Fruit fly (Drosophila melanogaster) whole organism, prepupa: Measurements from ENCODE around the gene CG11779.
A peak's percentile ranks its signal among the peaks of the same experiment; 100 is the strongest.

Source experiments
- Blimp-1 ChIP-seq: fragments of 200-800 bp; sonication (Bioruptor generic); optimal IDR thresholded peaks from 3 replicates; lab custom pipeline; 2017; ENCODE audit warnings: missing biosample characterization, missing genetic modification characterization, mild to moderate bottlenecking, moderate library complexity, missing genetic modification reagents
- CG10631 ChIP-seq: fragments of 200-800 bp; sonication (Bioruptor generic); optimal IDR thresholded peaks from 2 replicates; lab custom pipeline; 2016; ENCODE audit warnings: missing biosample characterization, missing genetic modification characterization
- CG10669 ChIP-seq: fragments of 200-800 bp; sonication (Bioruptor generic); optimal IDR thresholded peaks from 3 replicates; lab custom pipeline; 2018; ENCODE audit warnings: missing biosample characterization, mild to moderate bottlenecking, missing genetic modification characterization, moderate library complexity
- CG11294 ChIP-seq: fragments of 200-800 bp; sonication (Bioruptor generic); IDR thresholded peaks from 2 replicates; pipeline ENCODE4 v1.3.6; 2022; ENCODE audit warnings: missing biosample characterization, missing genetic modification characterization
- CG15336 ChIP-seq: fragments of 200-800 bp; sonication (Bioruptor generic); IDR thresholded peaks from 2 replicates; pipeline ENCODE4 v1.3.6; 2022; ENCODE audit warnings: missing biosample characterization, missing genetic modification characterization
- CG1621 ChIP-seq: fragments of 200-800 bp; sonication (Bioruptor generic); optimal IDR thresholded peaks from 3 replicates; lab custom pipeline; 2018; ENCODE audit warnings: missing biosample characterization, mild to moderate bottlenecking, missing genetic modification characterization
- CG16779 ChIP-seq: fragments of 200-800 bp; sonication (Bioruptor generic); optimal IDR thresholded peaks from 3 replicates; lab custom pipeline; 2017; ENCODE audit warnings: missing biosample characterization, mild to moderate bottlenecking, missing genetic modification characterization
- CG3032 ChIP-seq: fragments of 200-800 bp; optimal IDR thresholded peaks from 2 replicates; lab custom pipeline; 2019; ENCODE audit warnings: missing biosample characterization, mild to moderate bottlenecking, missing genetic modification characterization, moderate library complexity
- CG32006 ChIP-seq: fragments of 200-800 bp; sonication (Bioruptor generic); optimal IDR thresholded peaks from 3 replicates; lab custom pipeline; 2017; ENCODE audit warnings: missing biosample characterization, mild to moderate bottlenecking, missing genetic modification characterization
- CG3919 ChIP-seq: fragments of 200-800 bp; sonication (Bioruptor generic); optimal IDR thresholded peaks from 3 replicates; lab custom pipeline; 2016; ENCODE audit warnings: missing biosample characterization, missing genetic modification characterization
- CG4318 ChIP-seq: fragments of 200-800 bp; sonication (Bioruptor generic); optimal IDR thresholded peaks from 3 replicates; lab custom pipeline; 2017; ENCODE audit warnings: missing biosample characterization, mild to moderate bottlenecking, missing genetic modification characterization
- CG6163 ChIP-seq: fragments of 200-800 bp; sonication (Bioruptor generic); IDR thresholded peaks from 3 replicates; pipeline ENCODE4 v1.3.6; 2022; ENCODE audit warnings: missing biosample characterization, missing genetic modification characterization
- CG6276 ChIP-seq: fragments of 200-800 bp; sonication (Bioruptor generic); optimal IDR thresholded peaks from 2 replicates; lab custom pipeline; 2017; ENCODE audit warnings: missing biosample characterization, mild to moderate bottlenecking, missing genetic modification characterization
- CG6792 ChIP-seq: fragments of 200-800 bp; sonication (Bioruptor generic); optimal IDR thresholded peaks from 3 replicates; lab custom pipeline; 2016; ENCODE audit warnings: missing biosample characterization, missing genetic modification characterization
- CG6808 ChIP-seq: fragments of 200-800 bp; sonication (Bioruptor generic); optimal IDR thresholded peaks from 3 replicates; lab custom pipeline; 2017; ENCODE audit warnings: missing biosample characterization, missing genetic modification characterization, mild to moderate bottlenecking, moderate library complexity, missing genetic modification reagents
- CG6854 ChIP-seq: fragments of 200-800 bp; sonication (Bioruptor generic); optimal IDR thresholded peaks from 2 replicates; lab custom pipeline; 2017; ENCODE audit warnings: missing biosample characterization, mild to moderate bottlenecking, missing genetic modification characterization
- CG8119 ChIP-seq: fragments of 200-800 bp; sonication (Bioruptor generic); IDR thresholded peaks from 3 replicates; pipeline ENCODE4 v1.3.6; 2022; ENCODE audit warnings: missing biosample characterization, missing genetic modification characterization
- CG8319 ChIP-seq: fragments of 200-800 bp; sonication (Bioruptor generic); optimal IDR thresholded peaks from 3 replicates; lab custom pipeline; 2016; ENCODE audit warnings: missing biosample characterization, missing genetic modification characterization
- CG8632 ChIP-seq: fragments of 200-800 bp; sonication (Bioruptor generic); optimal IDR thresholded peaks from 3 replicates; lab custom pipeline; 2016; ENCODE audit warnings: missing biosample characterization, missing genetic modification characterization
- CG9139 ChIP-seq: fragments of 200-800 bp; sonication (Bioruptor generic); optimal IDR thresholded peaks from 3 replicates; lab custom pipeline; 2017; ENCODE audit warnings: missing biosample characterization, mild to moderate bottlenecking, missing genetic modification characterization
- Eip75B ChIP-seq: fragments of 200-800 bp; sonication (Bioruptor generic); optimal IDR thresholded peaks from 3 replicates; lab custom pipeline; 2016; ENCODE audit warnings: missing biosample characterization, missing genetic modification characterization
- Eip78C ChIP-seq: fragments of 200-800 bp; sonication (Bioruptor generic); peaks from one replicate; lab custom pipeline; 2016; ENCODE audit warnings: missing biosample characterization, missing genetic modification characterization
- Eip93F ChIP-seq: fragments of 200-800 bp; sonication (Bioruptor generic); optimal IDR thresholded peaks from 2 replicates; lab custom pipeline; 2016; ENCODE audit warnings: missing biosample characterization, mild to moderate bottlenecking, missing genetic modification characterization
- Ets21C ChIP-seq: fragments of 200-800 bp; sonication (Bioruptor generic); optimal IDR thresholded peaks from 3 replicates; lab custom pipeline; 2016; ENCODE audit warnings: missing biosample characterization, missing genetic modification characterization
- Ets96B ChIP-seq: fragments of 200-800 bp; optimal IDR thresholded peaks from 2 replicates; lab custom pipeline; 2019; ENCODE audit warnings: missing biosample characterization, mild to moderate bottlenecking, missing genetic modification characterization, moderate library complexity
- Gug ChIP-seq: fragments of 200-800 bp; sonication (Bioruptor generic); IDR thresholded peaks from 2 replicates; pipeline ENCODE4 v1.3.6; 2022; ENCODE audit warnings: missing biosample characterization, missing genetic modification characterization
- Hr38 ChIP-seq: sonication (Bioruptor generic); optimal IDR thresholded peaks from 2 replicates; lab custom pipeline; 2016; ENCODE audit warnings: missing biosample characterization, missing genetic modification characterization
- Hr4 ChIP-seq: fragments of 200-800 bp; sonication (Bioruptor generic); optimal IDR thresholded peaks from 3 replicates; lab custom pipeline; 2016; ENCODE audit warnings: missing biosample characterization, missing genetic modification characterization
- Lpt ChIP-seq: fragments of 200-800 bp; sonication (Bioruptor generic); optimal IDR thresholded peaks from 3 replicates; lab custom pipeline; 2016; ENCODE audit warnings: missing biosample characterization, missing genetic modification characterization
- OdsH ChIP-seq: fragments of 200-800 bp; sonication (Bioruptor generic); optimal IDR thresholded peaks from 3 replicates; lab custom pipeline; 2016; ENCODE audit warnings: missing biosample characterization, missing genetic modification characterization
- Smox ChIP-seq: fragments of 200-800 bp; sonication (Bioruptor generic); optimal IDR thresholded peaks from 3 replicates; lab custom pipeline; 2016; ENCODE audit warnings: missing biosample characterization, missing genetic modification characterization
- Sox102F ChIP-seq: fragments of 200-800 bp; sonication (Bioruptor generic); optimal IDR thresholded peaks from 2 replicates; lab custom pipeline; 2016; ENCODE audit warnings: missing biosample characterization, mild to moderate bottlenecking, missing genetic modification characterization
- Sox14 ChIP-seq: fragments of 200-800 bp; sonication (Bioruptor generic); optimal IDR thresholded peaks from 3 replicates; lab custom pipeline; 2016; ENCODE audit warnings: missing biosample characterization, missing genetic modification characterization
- Sox15 ChIP-seq: fragments of 200-800 bp; sonication (Bioruptor generic); optimal IDR thresholded peaks from 3 replicates; lab custom pipeline; 2016; ENCODE audit warnings: missing biosample characterization, missing genetic modification characterization
- achi ChIP-seq: fragments of 200-800 bp; sonication (Bioruptor generic); optimal IDR thresholded peaks from 3 replicates; lab custom pipeline; 2016; ENCODE audit warnings: missing biosample characterization, missing genetic modification characterization
- dac ChIP-seq: fragments of 200-800 bp; sonication (Bioruptor generic); optimal IDR thresholded peaks from 2 replicates; lab custom pipeline; 2017; ENCODE audit warnings: missing biosample characterization, mild to moderate bottlenecking, missing genetic modification characterization
- dsx ChIP-seq: fragments of 200-800 bp; optimal IDR thresholded peaks from 3 replicates; lab custom pipeline; 2019; ENCODE audit warnings: missing biosample characterization, mild to moderate bottlenecking, missing genetic modification characterization, moderate library complexity; ENCODE audit not compliant: poor library complexity, severe bottlenecking
- eg ChIP-seq: fragments of 200-800 bp; sonication (Bioruptor generic); IDR thresholded peaks from 3 replicates; pipeline ENCODE4 v1.3.6; 2022; ENCODE audit warnings: missing biosample characterization, missing genetic modification characterization
- esn ChIP-seq: fragments of 200-800 bp; sonication (Bioruptor generic); optimal IDR thresholded peaks from 2 replicates; lab custom pipeline; 2016; ENCODE audit warnings: missing biosample characterization, mild to moderate bottlenecking, missing genetic modification characterization, moderate library complexity
- fd59A ChIP-seq: fragments of 200-800 bp; sonication (Bioruptor generic); optimal IDR thresholded peaks from 2 replicates; lab custom pipeline; 2017; ENCODE audit warnings: missing biosample characterization, mild to moderate bottlenecking, missing genetic modification characterization, missing genetic modification reagents
- fd85E ChIP-seq: fragments of 200-800 bp; sonication (Bioruptor generic); optimal IDR thresholded peaks from 3 replicates; lab custom pipeline; 2016; ENCODE audit warnings: missing biosample characterization, missing genetic modification characterization
- fkh ChIP-seq: fragments of 200-800 bp; sonication (Bioruptor generic); optimal IDR thresholded peaks from 3 replicates; lab custom pipeline; 2017; ENCODE audit warnings: missing biosample characterization, mild to moderate bottlenecking, missing genetic modification characterization, moderate library complexity
- lz ChIP-seq: fragments of 200-800 bp; sonication (Bioruptor generic); optimal IDR thresholded peaks from 3 replicates; lab custom pipeline; 2016; ENCODE audit warnings: missing biosample characterization, missing genetic modification characterization
- net ChIP-seq: fragments of 200-800 bp; sonication (Bioruptor generic); optimal IDR thresholded peaks from 3 replicates; lab custom pipeline; 2016; ENCODE audit warnings: missing biosample characterization, missing genetic modification characterization
- pdm3 ChIP-seq: fragments of 200-800 bp; sonication (Bioruptor generic); optimal IDR thresholded peaks from 3 replicates; lab custom pipeline; 2016; ENCODE audit warnings: missing biosample characterization, missing genetic modification characterization
- salr ChIP-seq, 2 experiments: fragments of 200-800 bp; sonication (Bioruptor generic); optimal IDR thresholded peaks; 3 replicates each; lab custom pipeline; 2016 to 2018; ENCODE audit warnings: missing biosample characterization in 2 of 2, missing genetic modification characterization in 2 of 2, mild to moderate bottlenecking in 1 of 2
- ss ChIP-seq, 2 experiments: fragments of 200-800 bp; sonication (Bioruptor generic); optimal IDR thresholded peaks; 2 replicates in 1 of 2; 3 replicates in 1 of 2; lab custom pipeline; 2017 to 2018; ENCODE audit warnings: mild to moderate bottlenecking in 2 of 2, missing biosample characterization in 2 of 2, missing genetic modification characterization in 2 of 2, moderate library complexity in 1 of 2
- svp ChIP-seq: fragments of 200-800 bp; sonication (Bioruptor generic); peaks from one replicate; lab custom pipeline; 2016; ENCODE audit warnings: missing biosample characterization, missing genetic modification characterization
- topi ChIP-seq: fragments of 200-800 bp; sonication (Bioruptor generic); optimal IDR thresholded peaks from 3 replicates; lab custom pipeline; 2016; ENCODE audit warnings: missing biosample characterization, missing genetic modification characterization

The CG11779 gene

DNA sequence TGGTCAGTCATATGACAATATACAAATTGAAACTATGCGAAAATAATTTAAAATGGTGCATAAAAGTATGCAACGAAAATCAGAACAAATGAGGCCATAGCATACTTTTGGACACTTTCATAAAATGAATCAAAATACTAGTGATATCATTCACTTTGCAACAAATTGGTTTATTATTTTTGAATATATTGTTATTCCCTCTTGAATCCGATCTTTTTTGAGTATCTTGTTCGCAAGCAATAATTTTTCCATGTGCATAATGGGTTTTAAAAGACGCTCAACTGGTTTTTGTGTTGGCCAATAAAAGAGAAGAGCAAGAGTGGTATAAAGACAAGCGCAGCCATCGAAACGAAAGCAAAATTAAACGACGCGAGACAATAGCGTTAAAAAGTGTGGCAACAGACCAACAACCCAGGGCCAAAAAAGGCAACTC lies 28.1 kb upstream of the CG11779 start (continued):
- TF ChIP-seq CG6792 (GFP tag; lab: Kevin White, UChicago): peak; percentile 82
- peak; percentile 56 for TF ChIP-seq fd85E (GFP tag; lab: Kevin White, UChicago)
- TF ChIP-seq CG10631 (GFP tag; lab: Kevin White, UChicago): peak; percentile 79
- no peak for TF ChIP-seq CG6163
- TF ChIP-seq CG9139: no peak
- no peak for TF ChIP-seq CG11294 (GFP tag; lab: Robert Waterston, UW)
- TF ChIP-seq Ets21C (GFP tag; lab: Kevin White, UChicago): peak; percentile 64
- peak; percentile 85 for TF ChIP-seq Lpt (GFP tag; lab: Kevin White, UChicago)
- peak; percentile 81 for TF ChIP-seq topi
- peak; percentile 90 for TF ChIP-seq Eip78C (GFP tag; lab: Kevin White, UChicago)
- TF ChIP-seq esn (GFP tag; lab: Kevin White, UChicago): peak; percentile 91
- TF ChIP-seq salr (GFP tag; optimal IDR thresholded peaks at IDR 0.05; lab: Kevin White, UChicago): peak; percentile 75 to 89
- TF ChIP-seq CG8319 (GFP tag; lab: Kevin White, UChicago): peak; percentile 63
- TF ChIP-seq fkh (GFP tag; lab: Kevin White, UChicago): no peak
- peak; percentile 85 for TF ChIP-seq Smox
- TF ChIP-seq dac (GFP tag; lab: Kevin White, UChicago): peak; percentile 58
- TF ChIP-seq CG16779 (tag; lab: Kevin White, UChicago): peak; percentile 55
- peak; percentile 79 for TF ChIP-seq achi (GFP tag; lab: Kevin White, UChicago)
- TF ChIP-seq pdm3: peak; percentile 86

dm6 chr3R:19182848-19183247 lies 23.2 kb upstream of the CG11779 start:
- TF ChIP-seq svp (GFP tag; lab: Kevin White, UChicago) (no peak), Hr4 (no peak), Eip93F (GFP tag; lab: Kevin White, UChicago) (no peak), CG32006 (GFP tag; lab: Kevin White, UChicago) (no peak), CG6276 (no peak), CG9139 (no peak), Eip78C (GFP tag; lab: Kevin White, UChicago) (peak; percentile 55), Lpt (GFP tag; lab: Kevin White, UChicago) (peak; percentile 38), Eip75B (no peak), CG8632 (GFP tag; lab: Kevin White, UChicago) (no peak), ss (GFP tag; optimal IDR thresholded peaks at IDR 0.05; lab: Kevin White, UChicago) (no peak), Blimp-1 (GFP tag; lab: Kevin White, UChicago) (peak; percentile 72), fd59A (GFP tag; lab: Kevin White, UChicago) (no peak), CG3032 (tag; lab: Kevin White, UChicago) (no peak), lz (no peak), CG8119 (GFP tag; lab: Robert Waterston, UW) (peak; percentile 23; the same call in 1 of the 3 replicates), eg (no peak), Hr38 (GFP tag; lab: Kevin White, UChicago) (no peak), topi (no peak), dsx (no peak), achi (GFP tag; lab: Kevin White, UChicago) (no peak)

- no peak for TF ChIP-seq Hr38 (GFP tag; lab: Kevin White, UChicago)
- peak; percentile 78 for TF ChIP-seq CG6808 (GFP tag; lab: Kevin White, UChicago)
- TF ChIP-seq OdsH: peak; percentile 83
- TF ChIP-seq net (GFP tag; lab: Kevin White, UChicago): peak; percentile 76
- TF ChIP-seq CG1621 (tag; lab: Kevin White, UChicago): peak; percentile 24
- peak; percentile 73 for TF ChIP-seq esn (GFP tag; lab: Kevin White, UChicago)
- TF ChIP-seq CG10669 (GFP tag; lab: Kevin White, UChicago): peak; percentile 77
- peak; percentile 83 for TF ChIP-seq CG8119 (GFP tag; lab: Robert Waterston, UW)
- peak; percentile 44 for TF ChIP-seq fd85E (GFP tag; lab: Kevin White, UChicago)
- peak; percentile 61 for TF ChIP-seq Ets96B (tag; lab: Kevin White, UChicago)
- peak; percentile 49 for TF ChIP-seq Sox15 (GFP tag; lab: Kevin White, UChicago)
- peak; percentile 85 for TF ChIP-seq CG4318 (GFP tag; lab: Kevin White, UChicago)
- peak; percentile 35 for TF ChIP-seq CG9139
- peak; percentile 39 for TF ChIP-seq dsx
- TF ChIP-seq Sox102F (GFP tag; lab: Kevin White, UChicago): peak; percentile 57
- TF ChIP-seq CG6854 (GFP tag; lab: Kevin White, UChicago): no peak
- TF ChIP-seq CG15336 (GFP tag; lab: Robert Waterston, UW): peak; percentile 82
- TF ChIP-seq Sox14: peak; percentile 69
- peak; percentile 60 for TF ChIP-seq Gug (GFP tag; lab: Robert Waterston, UW)
- TF ChIP-seq Smox: peak; percentile 67
- TF ChIP-seq CG3919 (GFP tag; lab: Kevin White, UChicago): peak; percentile 80
- TF ChIP-seq Eip93F (GFP tag; lab: Kevin White, UChicago): no peak
These were observed 21.5 kb upstream of the CG11779 start for dm6 chr3R:19181214-19181613.
